Worm (Caenorhabditis elegans): ENCODE results near the gene Y49A3A.4.
A peak's percentile ranks its signal among the peaks of the same experiment; 100 is the strongest.

DNA sequence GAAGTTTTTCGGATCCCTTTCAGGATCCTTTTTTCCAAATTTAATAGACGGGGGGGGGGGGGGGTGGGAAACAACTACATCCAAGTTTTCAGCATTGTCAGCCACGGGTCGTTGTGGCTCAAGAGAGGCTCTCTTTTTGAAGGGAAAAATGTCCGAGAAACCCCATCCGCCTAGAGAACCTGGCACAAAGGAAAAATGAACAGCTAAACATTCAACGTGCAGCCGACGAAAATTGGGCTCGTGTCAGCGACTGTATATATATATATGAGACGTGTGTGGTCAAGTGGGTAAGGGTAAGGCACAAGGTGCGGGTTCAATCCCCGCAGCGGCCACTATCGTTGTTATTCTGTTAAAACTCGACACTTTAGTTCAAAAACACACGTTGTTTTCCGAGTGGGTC is at the start of gene Y49A3A.4:
- TF ChIP-seq nhr-76 (tag; optimal IDR thresholded peaks at IDR 0.05) = no peak
- no peak for TF ChIP-seq ZK546.5 (tag; optimal IDR thresholded peaks at IDR 0.05)
- no peak for TF ChIP-seq nhr-28 (tag; optimal IDR thresholded peaks at IDR 0.05)
- no peak for TF ChIP-seq ceh-82 (tag; optimal IDR thresholded peaks at IDR 0.05)
- no peak for TF ChIP-seq nhr-77 (tag; optimal IDR thresholded peaks at IDR 0.05)
- TF ChIP-seq Y105C5A.15 (GFP tag; IDR thresholded peaks at IDR 0.05) = no peak
- no peak for TF ChIP-seq jun-1 (tag; optimal IDR thresholded peaks at IDR 0.05)
- no peak for TF ChIP-seq unc-39 (tag; optimal IDR thresholded peaks at IDR 0.05)
- TF ChIP-seq dpl-1 (GFP tag; optimal IDR thresholded peaks at IDR 0.05) = no peak
- TF ChIP-seq nhr-25 (tag; optimal IDR thresholded peaks at IDR 0.05; ENCODE audit: borderline replicate concordance, insufficient read depth) = no peak
- TF ChIP-seq egl-27 (tag; optimal IDR thresholded peaks at IDR 0.05) = no peak
- TF ChIP-seq mep-1 (tag; optimal IDR thresholded peaks at IDR 0.05) = peak; percentile 21
- TF ChIP-seq aha-1 (tag) = no peak
- TF ChIP-seq mxl-2 (GFP tag; conservative IDR thresholded peaks at IDR 0.05) = no peak
